Worm (Caenorhabditis elegans): Measurements from ENCODE around the gene srbc-36.

DNA sequence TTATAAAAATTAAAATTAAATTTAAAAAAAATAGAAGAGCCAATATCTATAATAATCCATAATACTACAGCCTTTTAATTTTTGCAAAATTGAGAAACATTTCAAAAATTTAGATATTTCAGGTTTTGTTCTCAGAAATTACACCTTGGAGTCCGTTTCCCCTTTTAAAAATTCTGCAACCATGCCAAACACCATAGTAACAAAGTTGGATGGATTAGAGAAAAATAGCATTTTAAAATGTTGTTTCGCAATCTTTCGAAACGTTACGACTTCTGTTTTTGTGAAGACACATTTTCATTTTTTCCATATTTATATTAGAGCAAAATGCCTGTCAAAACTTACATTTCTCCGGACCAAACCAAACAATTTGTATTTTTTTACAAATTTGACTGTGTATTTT is 34.6 kb upstream of the srbc-36 start, which contains the start of gene T24A6.7:
- TF ChIP-seq lin-39 (tag; optimal IDR thresholded peaks at IDR 0.05): no peak
- no peak for TF ChIP-seq fkh-2 (tag; optimal IDR thresholded peaks at IDR 0.05)
- no peak for TF ChIP-seq mdl-1 (tag; optimal IDR thresholded peaks at IDR 0.05)
- no peak for TF ChIP-seq nhr-23 (tag; optimal IDR thresholded peaks at IDR 0.05)
- no peak for TF ChIP-seq ceh-82 (tag; optimal IDR thresholded peaks at IDR 0.05)
- no peak for TF ChIP-seq ztf-11 (tag; optimal IDR thresholded peaks at IDR 0.05)
- TF ChIP-seq snpc-4 (tag; optimal IDR thresholded peaks at IDR 0.05): no peak
- no peak for TF ChIP-seq zag-1 (tag; optimal IDR thresholded peaks at IDR 0.05)
- TF ChIP-seq pha-4 (tag; optimal IDR thresholded peaks at IDR 0.05): no peak
- no peak for TF ChIP-seq R02D3.7 (tag; optimal IDR thresholded peaks at IDR 0.05)
- no peak for TF ChIP-seq elt-1 (tag; optimal IDR thresholded peaks at IDR 0.05)
- no peak for TF ChIP-seq nhr-76 (tag; optimal IDR thresholded peaks at IDR 0.05)

Data from whole organism, L3 larva.